Fruit fly (Drosophila melanogaster): ENCODE measurements around the gene CG32750.

The CG32750 gene

dm6 chrX:6196339-6196738 is at the start of gene CG32750:
TSS of gene CG32750 (minus strand) at chrX:6196439.
- TF ChIP-seq noc (tag; optimal IDR thresholded peaks at IDR 0.05), result no peak

DNA sequence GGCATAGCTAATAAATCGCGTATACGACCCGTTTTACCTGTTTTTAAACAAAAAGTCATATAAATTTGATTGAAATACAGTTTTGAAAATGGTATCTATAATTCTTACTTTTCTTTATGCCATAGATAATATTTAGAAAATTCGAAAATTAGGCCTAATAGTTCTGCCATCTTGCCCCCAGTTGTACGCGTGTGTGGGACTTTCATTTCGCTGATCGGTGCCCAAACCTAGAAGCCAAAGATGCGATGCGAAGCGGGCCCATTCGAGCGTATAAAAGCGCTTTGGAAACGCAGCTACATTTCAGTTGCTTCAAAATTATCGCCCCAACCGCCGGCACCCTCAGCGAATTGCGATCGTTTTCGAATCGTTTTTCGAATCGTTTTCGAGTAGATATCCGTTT is 40.8 kb upstream of the CG32750 start, which contains the start of gene CG14445:
Gene CG14445 (plus strand): TSS at position 301 of the 400 bp plus-strand sequence.
- TF ChIP-seq noc (tag; optimal IDR thresholded peaks at IDR 0.05), result no peak

dm6 chrX:6231764-6232163 is 35.5 kb upstream of the CG32750 start:
- no peak for TF ChIP-seq noc (tag; optimal IDR thresholded peaks at IDR 0.05)

DNA sequence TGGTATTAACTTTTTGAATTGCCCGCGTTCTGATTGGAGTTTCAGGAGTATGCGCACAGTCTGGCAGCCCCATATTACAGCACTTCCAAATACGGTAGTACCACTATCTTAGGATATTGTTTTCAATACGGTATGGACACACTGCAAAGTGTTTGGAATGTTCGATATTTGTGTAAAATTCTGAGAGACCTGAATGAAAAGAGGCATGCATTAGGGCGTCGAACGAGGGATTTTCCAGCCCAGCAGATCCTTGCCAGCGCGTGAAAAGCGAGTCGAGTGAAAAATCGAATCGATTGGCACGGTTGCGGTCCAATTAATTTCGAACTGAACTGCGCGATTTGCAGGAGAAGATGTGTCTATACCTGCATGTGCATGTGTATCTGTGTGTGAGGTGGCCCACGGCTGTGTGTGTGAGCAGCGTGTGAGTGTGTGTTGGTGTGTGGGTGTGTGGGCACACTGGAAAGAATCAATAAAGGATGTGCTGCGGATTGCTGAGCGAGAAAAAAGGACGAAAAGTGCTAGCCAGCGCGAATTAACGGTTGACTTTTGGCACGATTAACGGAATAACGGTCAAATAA is 29.3 kb upstream of the CG32750 start, which contains the start of gene dtn:
Gene dtn (plus strand): TSS at position 176 of the 578 bp plus-strand sequence.
- TF ChIP-seq noc (tag; optimal IDR thresholded peaks at IDR 0.05), result no peak

- peak; percentile 96 for TF ChIP-seq noc (tag; optimal IDR thresholded peaks at IDR 0.05)
Measured at dm6 chrX:6224225-6225190, 28.3 kb upstream of the CG32750 start, which contains the start of gene sqh. TSS of gene sqh (minus strand) at chrX:6225140.

dm6 chrX:6219845-6220345 is 23.7 kb upstream of the CG32750 start, which contains the start of gene Efr:
TSS of gene Efr (plus strand) at chrX:6219957.
- TF ChIP-seq noc (tag; optimal IDR thresholded peaks at IDR 0.05), result peak; percentile 27

dm6 chrX:6219227-6219626 is 23.0 kb upstream of the CG32750 start, which contains the start of gene Btnd:
TSS of gene Btnd (minus strand) at chrX:6219327.
- TF ChIP-seq noc (tag; optimal IDR thresholded peaks at IDR 0.05), result no peak

DNA sequence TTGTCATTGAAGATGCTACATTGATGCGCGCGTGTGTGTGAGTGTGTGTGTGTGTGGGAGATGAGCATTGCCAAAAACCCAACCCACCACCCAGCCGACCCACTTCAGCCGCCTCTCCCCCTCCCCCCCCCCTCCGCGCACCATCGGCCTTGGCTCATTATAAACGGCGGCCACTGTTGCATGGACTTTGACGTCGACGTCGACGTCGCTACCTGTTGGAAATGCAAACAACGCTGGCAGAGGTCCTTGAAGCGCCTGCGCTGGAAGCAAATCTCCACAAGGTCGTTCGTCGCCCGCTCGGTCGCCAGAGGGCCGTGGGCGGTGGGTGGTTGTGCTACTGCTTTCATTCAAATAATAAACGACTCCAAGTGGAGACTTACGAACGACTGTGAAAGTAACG is 20.4 kb upstream of the CG32750 start:
- no peak for TF ChIP-seq noc (tag; optimal IDR thresholded peaks at IDR 0.05)

DNA sequence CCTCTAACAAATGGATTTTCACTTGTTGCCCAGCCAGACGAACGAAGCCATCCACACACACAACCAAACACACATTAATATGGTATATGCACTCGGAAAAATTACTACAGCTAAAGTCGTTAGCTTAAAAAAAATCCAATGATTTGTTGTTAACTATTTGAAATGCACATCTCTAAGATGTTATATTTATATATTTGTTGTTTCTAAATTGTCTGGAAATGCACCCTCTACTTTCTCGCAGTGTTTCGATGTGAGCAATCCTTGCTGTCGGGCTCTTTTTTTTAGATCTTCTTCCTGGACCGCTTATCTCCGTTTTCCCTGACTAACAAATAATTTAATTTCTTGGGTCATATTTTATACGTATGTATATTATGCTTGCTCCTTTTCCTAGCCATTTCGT is 8.9 kb upstream of the CG32750 start:
- no peak for TF ChIP-seq noc (tag; optimal IDR thresholded peaks at IDR 0.05)

DNA sequence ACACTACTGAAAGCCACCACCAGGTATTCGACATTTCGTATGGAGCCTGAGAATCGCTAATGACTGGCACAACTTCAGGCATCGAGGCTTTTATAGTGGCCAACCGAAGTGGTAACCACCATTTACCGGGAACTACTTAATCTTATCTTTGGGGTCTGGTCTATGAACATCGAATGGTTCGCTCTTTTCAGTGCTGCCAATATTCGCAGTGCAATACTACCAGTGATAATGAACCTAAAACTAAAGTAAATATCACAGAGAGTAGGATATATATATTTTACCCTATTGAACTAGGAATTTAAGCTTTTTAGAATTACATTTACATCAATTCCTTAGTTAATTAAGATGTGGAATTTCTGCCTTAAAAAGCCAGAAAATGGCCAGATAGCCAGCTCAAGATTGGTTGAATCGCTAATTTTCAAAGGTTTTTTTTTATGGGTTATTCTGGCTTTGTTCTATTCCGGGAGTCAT is 6.3 kb upstream of the CG32750 start, which contains the start of gene vanin-like:
Gene vanin-like (minus strand): TSS at position 51 of the 471 bp plus-strand sequence.
- no peak for TF ChIP-seq noc (tag; optimal IDR thresholded peaks at IDR 0.05)

DNA sequence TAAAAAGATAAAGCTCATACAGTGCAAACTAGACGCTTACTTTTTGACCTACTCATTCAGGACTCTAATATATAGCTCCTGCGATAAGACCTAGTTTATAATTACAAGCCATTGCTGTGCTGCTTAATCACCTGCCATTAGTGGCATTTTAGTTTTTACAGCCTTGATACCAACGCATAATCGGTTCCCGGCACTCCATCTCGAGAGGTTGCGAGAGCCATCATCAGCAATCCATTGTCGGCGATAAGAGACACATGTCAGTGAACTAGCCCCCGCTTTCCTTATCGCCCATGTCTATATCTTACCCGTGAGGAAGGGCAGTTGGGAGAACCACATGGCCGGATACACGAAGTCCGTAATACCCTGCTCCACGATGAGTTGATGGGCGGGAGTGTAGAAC is 5.2 kb upstream of the CG32750 start:
- TF ChIP-seq noc (tag; optimal IDR thresholded peaks at IDR 0.05), result no peak

DNA sequence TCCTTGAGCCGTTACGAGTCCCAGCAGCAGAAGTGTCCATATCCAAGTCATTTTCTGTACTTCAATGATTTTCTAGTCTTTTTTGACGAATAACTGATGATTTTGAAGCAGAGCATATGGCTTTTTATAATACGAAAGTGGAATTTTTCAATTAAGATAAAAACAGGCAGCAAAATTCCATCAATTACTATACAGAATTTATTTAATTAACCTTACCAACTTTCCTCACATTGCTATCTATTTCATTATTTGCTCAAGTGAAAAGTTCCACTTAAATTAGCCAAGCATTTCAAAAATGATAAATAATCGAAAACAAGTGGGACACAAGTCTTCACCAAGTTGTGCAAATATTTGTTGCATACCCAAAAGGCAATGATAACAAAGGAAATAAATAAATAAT is 3.6 kb upstream of the CG32750 start, which contains the start of gene CG43090:
Gene CG43090 (minus strand): TSS at position 101 of the 400 bp plus-strand sequence.
- no peak for TF ChIP-seq noc (tag; optimal IDR thresholded peaks at IDR 0.05)

- no peak for TF ChIP-seq noc (tag; optimal IDR thresholded peaks at IDR 0.05)
Measured at dm6 chrX:6198554-6198953, 2.3 kb upstream of the CG32750 start, which contains the start of gene CG32751. TSS of gene CG32751 (minus strand) at chrX:6198654.

DNA sequence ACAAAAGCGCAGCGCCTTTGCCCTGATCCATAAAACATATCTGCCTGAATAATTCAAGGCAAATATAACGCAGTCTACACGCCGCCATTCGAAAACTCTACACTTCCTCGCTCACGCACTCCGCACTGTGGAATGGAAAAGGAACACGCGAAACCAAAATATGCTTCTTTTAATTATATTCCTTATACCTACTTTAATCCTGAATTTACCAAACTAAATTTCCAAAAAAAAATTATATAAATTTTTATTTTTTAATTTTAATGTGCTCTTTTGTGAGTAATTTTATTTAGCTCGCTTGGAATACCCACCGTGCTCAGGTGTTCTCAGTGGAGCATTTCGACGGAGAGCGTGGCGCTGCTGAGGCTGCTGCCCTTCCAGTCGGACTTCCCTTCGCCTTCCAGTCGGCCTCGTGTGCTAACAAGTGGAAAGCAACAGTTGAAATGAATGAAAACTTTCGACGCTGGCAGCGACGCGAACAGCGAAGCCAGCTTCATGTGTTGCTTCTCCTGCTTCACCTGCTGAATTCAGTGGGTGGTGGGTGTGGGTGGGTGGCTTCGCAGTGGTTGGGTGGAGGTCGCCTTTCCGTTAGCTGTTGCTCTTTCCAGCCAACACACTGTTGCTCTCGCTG is 2.9 kb downstream of the CG32750 start:
- TF ChIP-seq noc (tag; optimal IDR thresholded peaks at IDR 0.05), result peak; percentile 32

DNA sequence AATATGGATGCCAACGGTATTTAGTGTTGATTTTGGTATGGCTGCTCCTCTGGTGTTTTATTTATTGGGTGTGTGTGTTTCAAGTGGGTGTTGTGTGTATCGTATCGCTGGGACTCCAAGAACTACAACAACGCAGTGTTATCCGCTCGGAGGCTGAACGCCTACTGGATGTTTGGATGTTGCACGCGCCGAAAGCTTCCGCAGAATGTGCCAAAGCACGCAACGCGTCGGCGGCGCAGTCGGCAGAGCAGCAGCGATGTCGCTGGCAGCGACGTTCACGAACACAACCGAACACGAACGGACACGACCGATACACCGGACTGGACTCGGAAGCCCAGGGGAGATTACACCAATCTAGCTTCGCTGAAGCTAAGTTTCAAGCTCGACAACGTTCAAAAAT is 3.9 kb downstream of the CG32750 start, which contains the start of gene Ca-alpha1T:
Gene Ca-alpha1T (minus strand): TSS at position 152 of the 400 bp plus-strand sequence.
- no peak for TF ChIP-seq noc (tag; optimal IDR thresholded peaks at IDR 0.05)
